Worm (Caenorhabditis elegans): Measurements from ENCODE around the gene C16D9.1.

C16D9.1 gene

DNA sequence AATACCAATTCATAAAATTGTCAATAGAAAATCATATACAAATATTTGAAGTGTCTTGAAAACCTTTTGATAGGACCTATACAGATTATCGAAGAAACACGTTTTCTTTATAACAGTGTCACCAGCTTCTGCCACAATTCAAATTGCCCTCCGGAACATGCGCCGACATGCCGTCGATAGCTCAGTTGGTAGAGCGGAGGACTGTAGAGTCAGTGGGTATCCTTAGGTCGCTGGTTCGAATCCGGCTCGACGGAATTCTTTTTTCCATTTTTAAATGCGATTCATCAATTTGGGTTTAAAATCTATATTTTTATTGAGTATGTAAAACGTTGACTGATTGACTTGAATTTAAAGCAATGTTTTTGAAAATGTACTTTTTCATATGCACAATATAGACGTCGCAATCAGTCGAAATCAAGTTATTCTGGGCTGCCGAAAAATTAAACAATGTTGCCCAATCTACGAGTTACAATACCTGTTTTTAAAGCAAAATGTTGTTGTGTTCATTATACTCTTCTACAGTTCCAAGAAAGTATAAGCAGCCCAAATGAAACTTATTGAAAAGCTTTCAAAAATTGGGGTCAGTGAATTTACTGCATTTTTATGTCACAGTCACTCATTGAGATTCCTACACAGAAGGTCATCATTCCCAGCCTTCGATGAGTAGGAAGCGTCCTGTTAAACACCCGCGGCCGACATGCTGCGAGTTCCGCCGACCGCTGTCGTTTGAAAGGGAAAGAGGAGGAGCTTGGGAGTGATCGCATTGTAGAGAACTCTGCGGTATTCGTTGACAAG lies 11.6 kb upstream of the C16D9.1 start (continued):
- TF ChIP-seq ceh-40 (GFP tag; IDR thresholded peaks at IDR 0.05): no peak
- TF ChIP-seq ekl-4 (GFP tag; IDR thresholded peaks at IDR 0.05): peak; percentile 80
- TF ChIP-seq egrh-3 (GFP tag; IDR thresholded peaks at IDR 0.05): no peak
- no peak for TF ChIP-seq cebp-1 (GFP tag; IDR thresholded peaks at IDR 0.05)
- TF ChIP-seq cebp-1 (tag; optimal IDR thresholded peaks at IDR 0.05): peak; percentile 25
- TF ChIP-seq bed-1 (GFP tag; IDR thresholded peaks at IDR 0.05): no peak
- TF ChIP-seq lag-1 (GFP tag; IDR thresholded peaks at IDR 0.05): no peak
- TF ChIP-seq ceh-79 (tag; optimal IDR thresholded peaks at IDR 0.05): no peak
- no peak for TF ChIP-seq lsy-27 (tag; optimal IDR thresholded peaks at IDR 0.05; ENCODE audit: borderline replicate concordance, insufficient read depth)
- TF ChIP-seq F49E8.2 (tag; optimal IDR thresholded peaks at IDR 0.05; ENCODE audit: insufficient read depth): peak; percentile 96
- TF ChIP-seq athp-1 (tag; optimal IDR thresholded peaks at IDR 0.05): no peak
- TF ChIP-seq T07F8.4 (tag; optimal IDR thresholded peaks at IDR 0.05): no peak
- TF ChIP-seq K11D2.4 (GFP tag; IDR thresholded peaks at IDR 0.05): no peak
- TF ChIP-seq sea-2 (GFP tag; IDR thresholded peaks at IDR 0.05): no peak
- no peak for TF ChIP-seq nhr-27 (tag; optimal IDR thresholded peaks at IDR 0.05)
- no peak for TF ChIP-seq F22D6.2 (tag; optimal IDR thresholded peaks at IDR 0.05)
- 0 out of 2 replicates have a peak, but pooled peaks have one; percentile 24 for TF ChIP-seq ceh-91 (GFP tag; IDR thresholded peaks at IDR 0.05)
- TF ChIP-seq ceh-100 (GFP tag; IDR thresholded peaks at IDR 0.05): peak; percentile 60; the same call in 1 of the 2 replicates
- peak; percentile 97 for TF ChIP-seq snpc-1.3 (tag; optimal IDR thresholded peaks at IDR 0.05; ENCODE audit: insufficient read depth)
- TF ChIP-seq C17E4.6 (GFP tag; IDR thresholded peaks at IDR 0.05): peak; percentile 70
- TF ChIP-seq F37B4.10 (GFP tag; IDR thresholded peaks at IDR 0.05): no peak
- TF ChIP-seq nfya-1 (tag; optimal IDR thresholded peaks at IDR 0.05; ENCODE audit: borderline replicate concordance, insufficient read depth): no peak
- TF ChIP-seq ceh-58 (GFP tag; IDR thresholded peaks at IDR 0.05): no peak
- peak; percentile 42 for TF ChIP-seq mxl-1 (tag; optimal IDR thresholded peaks at IDR 0.05)
- peak; percentile 49 for TF ChIP-seq die-1 (tag; optimal IDR thresholded peaks at IDR 0.05)
- TF ChIP-seq hlh-12 (tag; optimal IDR thresholded peaks at IDR 0.05): no peak
- no peak for TF ChIP-seq lin-54 (GFP tag; optimal IDR thresholded peaks at IDR 0.05)
- TF ChIP-seq atf-7 (tag; optimal IDR thresholded peaks at IDR 0.05): no peak
- no peak for TF ChIP-seq F10E7.11 (tag; optimal IDR thresholded peaks at IDR 0.05)
- TF ChIP-seq tlf-1 (GFP tag; optimal IDR thresholded peaks at IDR 0.05): peak; percentile 71
- TF ChIP-seq Y53F4B.3 (GFP tag; IDR thresholded peaks at IDR 0.05): no peak
- no peak for TF ChIP-seq sptf-2 (GFP tag; optimal IDR thresholded peaks at IDR 0.05)
- peak; percentile 96 for TF ChIP-seq D2030.7 (GFP tag; IDR thresholded peaks at IDR 0.05)
- TF ChIP-seq ztf-26 (tag; optimal IDR thresholded peaks at IDR 0.05): peak; percentile 16
- peak; percentile 60 for TF ChIP-seq rpc-1 (optimal IDR thresholded peaks at IDR 0.05)
- TF ChIP-seq rpc-1 (tag; optimal IDR thresholded peaks at IDR 0.05): peak; percentile 80
- peak; percentile 83 for TF ChIP-seq hmg-20 (GFP tag; IDR thresholded peaks at IDR 0.05)
- TF ChIP-seq xnd-1 (tag; optimal IDR thresholded peaks at IDR 0.05): peak; percentile 68
- TF ChIP-seq ets-4 (GFP tag; optimal IDR thresholded peaks at IDR 0.05): no peak
- 0 out of 2 replicates have a peak, but pooled peaks have one; percentile 31 for TF ChIP-seq nfya-2 (GFP tag; IDR thresholded peaks at IDR 0.05)
- TF ChIP-seq aptf-2 (GFP tag; conservative IDR thresholded peaks at IDR 0.05): no peak
- TF ChIP-seq ztf-6 (GFP tag; IDR thresholded peaks at IDR 0.05): no peak
- TF ChIP-seq F23B12.7 (tag; optimal IDR thresholded peaks at IDR 0.05; ENCODE audit: insufficient read depth): peak; percentile 86
- TF ChIP-seq akir-1 (GFP tag; optimal IDR thresholded peaks at IDR 0.05): no peak
- TF ChIP-seq Y53G8AR.9 (GFP tag; conservative IDR thresholded peaks at IDR 0.05): peak; percentile 82
- TF ChIP-seq lin-40 (tag; optimal IDR thresholded peaks at IDR 0.05): peak; percentile 43
- TF ChIP-seq attf-5 (GFP tag; optimal IDR thresholded peaks at IDR 0.05): no peak
- peak; percentile 17 for TF ChIP-seq efl-1 (GFP tag; optimal IDR thresholded peaks at IDR 0.05)
